Worm (Caenorhabditis elegans): ENCODE measurements around the gene twk-16.

twk-16 gene

ce11 chrX:3040609-3041008 is 40.3 kb upstream of the twk-16 start (continued):
- TF ChIP-seq ZK337.2 (GFP tag; IDR thresholded peaks at IDR 0.05) (no peak), lim-7 (GFP tag; IDR thresholded peaks at IDR 0.05) (no peak), F44E2.7 (GFP tag; IDR thresholded peaks at IDR 0.05) (no peak), dmd-9 (GFP tag; IDR thresholded peaks at IDR 0.05) (no peak), ces-1 (GFP tag; optimal IDR thresholded peaks at IDR 0.05) (no peak), F37D6.2 (tag; optimal IDR thresholded peaks at IDR 0.05) (no peak), snpc-4 (tag; optimal IDR thresholded peaks at IDR 0.05) (no peak), snpc-1.2 (GFP tag; IDR thresholded peaks at IDR 0.05) (no peak), Y48G9A.11 (GFP tag; IDR thresholded peaks at IDR 0.05) (no peak), lsy-2 (tag; optimal IDR thresholded peaks at IDR 0.05) (no peak), hlh-11 (tag; optimal IDR thresholded peaks at IDR 0.05) (peak; percentile 8), ceh-20 (GFP tag; IDR thresholded peaks at IDR 0.05) (no peak), nhr-237 (tag; optimal IDR thresholded peaks at IDR 0.05) (no peak), fkh-10 (GFP tag; optimal IDR thresholded peaks at IDR 0.05) (no peak), ceh-44 (GFP tag; IDR thresholded peaks at IDR 0.05) (no peak), daf-8 (GFP tag; IDR thresholded peaks at IDR 0.05) (no peak), jun-1 (tag; optimal IDR thresholded peaks at IDR 0.05) (no peak), tra-1 (GFP tag; IDR thresholded peaks at IDR 0.05) (no peak), zip-11 (GFP tag; IDR thresholded peaks at IDR 0.05) (no peak), zip-2 (tag; optimal IDR thresholded peaks at IDR 0.05) (no peak), hmg-1.1 (GFP tag; IDR thresholded peaks at IDR 0.05) (0 out of 2 replicates have a peak, but pooled peaks have one; percentile 40), ztf-7 (tag; optimal IDR thresholded peaks at IDR 0.05) (no peak), hlh-30 (tag; optimal IDR thresholded peaks at IDR 0.05; ENCODE audit: insufficient read depth) (peak; percentile 22), zfp-2 (tag; optimal IDR thresholded peaks at IDR 0.05) (no peak), egl-43 (GFP tag; IDR thresholded peaks at IDR 0.05) (no peak), F10B5.3 (tag; optimal IDR thresholded peaks at IDR 0.05) (no peak), ztf-11 (tag; optimal IDR thresholded peaks at IDR 0.05) (no peak), T20F7.1 (GFP tag; optimal IDR thresholded peaks at IDR 0.05) (no peak), daf-19 (GFP tag; conservative IDR thresholded peaks at IDR 0.05) (no peak), daf-12 (tag; optimal IDR thresholded peaks at IDR 0.05) (no peak), dmd-8 (GFP tag; IDR thresholded peaks at IDR 0.05) (no peak), lin-29 (GFP tag; IDR thresholded peaks at IDR 0.05) (no peak), rbr-2 (tag; optimal IDR thresholded peaks at IDR 0.05) (no peak), nhr-102 (tag; optimal IDR thresholded peaks at IDR 0.05) (no peak), set-16 (GFP tag; IDR thresholded peaks at IDR 0.05) (peak; percentile 83), zag-1 (tag; optimal IDR thresholded peaks at IDR 0.05) (no peak), spr-3 (GFP tag; optimal IDR thresholded peaks at IDR 0.05) (no peak), lin-39 (tag; optimal IDR thresholded peaks at IDR 0.05) (no peak), nhr-76 (tag; optimal IDR thresholded peaks at IDR 0.05) (no peak), ctbp-1 (GFP tag; IDR thresholded peaks at IDR 0.05) (0 out of 2 replicates have a peak, but pooled peaks have one; percentile 36), hif-1 (tag; optimal IDR thresholded peaks at IDR 0.05) (no peak)

DNA sequence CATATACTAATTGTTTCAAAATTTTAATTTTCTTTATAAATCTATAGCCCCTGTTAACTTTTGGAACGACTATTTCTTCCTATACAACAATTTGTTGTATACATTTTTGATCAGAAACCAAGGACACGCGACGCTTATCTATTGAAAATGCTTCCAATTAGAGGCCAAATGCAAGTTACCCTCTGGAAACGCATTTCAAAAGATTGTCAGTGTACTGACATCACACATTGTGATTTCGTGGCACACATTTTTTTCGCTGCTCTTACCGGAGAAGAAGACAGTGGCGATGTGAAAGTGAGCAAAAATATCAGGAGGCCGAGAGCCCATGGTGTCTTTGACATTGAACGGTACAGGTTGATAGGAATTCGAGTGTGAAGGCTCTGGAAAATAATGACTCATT is 35.5 kb upstream of the twk-16 start, which contains the start of gene cnnm-3:
TSS of gene cnnm-3 (minus strand) at position 382 of the 400 bp plus-strand sequence.
- TF ChIP-seq lim-7 (GFP tag; IDR thresholded peaks at IDR 0.05) = no peak
- TF ChIP-seq tra-1 (GFP tag; IDR thresholded peaks at IDR 0.05) = 0 out of 2 replicates have a peak, but pooled peaks have one; percentile 5
- no peak for TF ChIP-seq tag-97 (GFP tag; IDR thresholded peaks at IDR 0.05)
- no peak for TF ChIP-seq unc-130 (GFP tag; optimal IDR thresholded peaks at IDR 0.05)
- no peak for TF ChIP-seq vab-7 (GFP tag; IDR thresholded peaks at IDR 0.05)
- no peak for TF ChIP-seq Y75B8A.6 (GFP tag; IDR thresholded peaks at IDR 0.05)
- TF ChIP-seq unc-62 (GFP tag; optimal IDR thresholded peaks at IDR 0.05 in 1 of 2) = no peak
- TF ChIP-seq unc-62 (tag; optimal IDR thresholded peaks at IDR 0.05) = no peak
- peak; percentile 74 for TF ChIP-seq dmd-6 (GFP tag; IDR thresholded peaks at IDR 0.05)
- no peak for TF ChIP-seq pqm-1 (tag; optimal IDR thresholded peaks at IDR 0.05)
- TF ChIP-seq R02D3.7 (tag; optimal IDR thresholded peaks at IDR 0.05) = no peak
- peak; percentile 19 for TF ChIP-seq hlh-11 (tag; optimal IDR thresholded peaks at IDR 0.05)
- no peak for TF ChIP-seq aly-2 (tag; optimal IDR thresholded peaks at IDR 0.05)
- no peak for TF ChIP-seq ces-1 (GFP tag; optimal IDR thresholded peaks at IDR 0.05)
